Worm (Caenorhabditis elegans): ENCODE data around the gene F36D3.1.

The F36D3.1 gene

ce11 chrV:16458714-16459113 lies 40.4 kb upstream of the F36D3.1 start, which contains the start of gene str-15:
Gene str-15, minus strand, starts transcription at chrV:16458814.
- TF ChIP-seq lin-15B (tag; optimal IDR thresholded peaks at IDR 0.05), result no peak
- no peak for TF ChIP-seq C34B4.2 (tag; optimal IDR thresholded peaks at IDR 0.05)
- TF ChIP-seq egl-27 (tag; optimal IDR thresholded peaks at IDR 0.05), result no peak
- TF ChIP-seq efl-1 (optimal IDR thresholded peaks at IDR 0.05), result no peak
- no peak for TF ChIP-seq efl-1 (GFP tag; optimal IDR thresholded peaks at IDR 0.05 in 1 of 2)
- TF ChIP-seq vab-15 (tag; optimal IDR thresholded peaks at IDR 0.05), result no peak
- TF ChIP-seq F16B12.6 (tag; optimal IDR thresholded peaks at IDR 0.05), result no peak
- TF ChIP-seq ceh-8 (GFP tag; optimal IDR thresholded peaks at IDR 0.05), result no peak
- no peak for TF ChIP-seq nhr-28 (tag; optimal IDR thresholded peaks at IDR 0.05)
- no peak for TF ChIP-seq C04F5.9 (tag; optimal IDR thresholded peaks at IDR 0.05)
- no peak for TF ChIP-seq nhr-19 (GFP tag; conservative IDR thresholded peaks at IDR 0.05)
- TF ChIP-seq nhr-76 (tag; optimal IDR thresholded peaks at IDR 0.05), result no peak

ce11 chrV:16459377-16459776 lies 39.8 kb upstream of the F36D3.1 start:
- TF ChIP-seq sptf-1 (tag; optimal IDR thresholded peaks at IDR 0.05), result no peak
- no peak for TF ChIP-seq unc-98 (GFP tag; IDR thresholded peaks at IDR 0.05)
- no peak for TF ChIP-seq nhr-47 (tag; optimal IDR thresholded peaks at IDR 0.05)
- TF ChIP-seq zag-1 (tag; optimal IDR thresholded peaks at IDR 0.05), result no peak
- no peak for TF ChIP-seq sox-4 (tag; optimal IDR thresholded peaks at IDR 0.05)
- no peak for TF ChIP-seq skn-1 (tag; optimal IDR thresholded peaks at IDR 0.05)
- TF ChIP-seq ztf-11 (tag; optimal IDR thresholded peaks at IDR 0.05), result no peak
- no peak for TF ChIP-seq blmp-1 (tag; optimal IDR thresholded peaks at IDR 0.05)
- no peak for TF ChIP-seq snpc-4 (tag; optimal IDR thresholded peaks at IDR 0.05)
- TF ChIP-seq xbp-1 (tag; optimal IDR thresholded peaks at IDR 0.05), result no peak
- TF ChIP-seq C34B4.2 (tag; optimal IDR thresholded peaks at IDR 0.05), result no peak
- no peak for TF ChIP-seq dsc-1 (tag; optimal IDR thresholded peaks at IDR 0.05)
- no peak for TF ChIP-seq fkh-8 (tag; optimal IDR thresholded peaks at IDR 0.05)

ce11 chrV:16460866-16461265 lies 38.3 kb upstream of the F36D3.1 start, which contains the start of gene srh-142:
Gene srh-142, minus strand, starts transcription at chrV:16460966.
- TF ChIP-seq nhr-77 (tag; optimal IDR thresholded peaks at IDR 0.05) (no peak), tlp-1 (tag; optimal IDR thresholded peaks at IDR 0.05) (no peak), nhr-84 (tag; optimal IDR thresholded peaks at IDR 0.05) (no peak), rnt-1 (tag; optimal IDR thresholded peaks at IDR 0.05) (no peak), zip-4 (GFP tag; optimal IDR thresholded peaks at IDR 0.05) (no peak), efl-1 (optimal IDR thresholded peaks at IDR 0.05) (no peak), efl-1 (GFP tag; optimal IDR thresholded peaks at IDR 0.05 in 1 of 2) (no peak), mef-2 (tag; optimal IDR thresholded peaks at IDR 0.05) (no peak)

- TF ChIP-seq dpl-1 (GFP tag; optimal IDR thresholded peaks at IDR 0.05), result no peak
- no peak for TF ChIP-seq xbp-1 (tag; optimal IDR thresholded peaks at IDR 0.05)
- no peak for TF ChIP-seq hlh-4 (tag; optimal IDR thresholded peaks at IDR 0.05)
- TF ChIP-seq unc-30 (tag; optimal IDR thresholded peaks at IDR 0.05), result no peak
- no peak for TF ChIP-seq egl-27 (tag; optimal IDR thresholded peaks at IDR 0.05)
- no peak for TF ChIP-seq ztf-11 (tag; optimal IDR thresholded peaks at IDR 0.05)
Observed at ce11 chrV:16467840-16468239, 31.3 kb upstream of the F36D3.1 start, which contains the start of gene sru-44. Gene sru-44, minus strand, starts transcription at chrV:16467940.

- TF ChIP-seq aha-1 (tag; optimal IDR thresholded peaks at IDR 0.05), result no peak
- TF ChIP-seq ama-1 (optimal IDR thresholded peaks at IDR 0.05), result no peak
- TF ChIP-seq fkh-10 (GFP tag; optimal IDR thresholded peaks at IDR 0.05), result no peak
- TF ChIP-seq lin-39 (tag; optimal IDR thresholded peaks at IDR 0.05), result no peak
- TF ChIP-seq nhr-90 (tag; optimal IDR thresholded peaks at IDR 0.05; ENCODE audit: poor library complexity), result no peak
- TF ChIP-seq pqm-1 (tag; optimal IDR thresholded peaks at IDR 0.05), result no peak
- TF ChIP-seq nhr-77 (tag; optimal IDR thresholded peaks at IDR 0.05), result no peak
- TF ChIP-seq vab-15 (tag; optimal IDR thresholded peaks at IDR 0.05), result no peak
- TF ChIP-seq pag-3 (tag; optimal IDR thresholded peaks at IDR 0.05; ENCODE audit: borderline replicate concordance, insufficient read depth), result no peak
- TF ChIP-seq hlh-4 (tag; optimal IDR thresholded peaks at IDR 0.05), result no peak
- no peak for TF ChIP-seq nhr-11 (tag; optimal IDR thresholded peaks at IDR 0.05)
- no peak for TF ChIP-seq tbx-2 (tag; optimal IDR thresholded peaks at IDR 0.05)
- TF ChIP-seq efl-3 (GFP tag; optimal IDR thresholded peaks at IDR 0.05), result no peak
- no peak for TF ChIP-seq lin-35 (GFP tag; optimal IDR thresholded peaks at IDR 0.05)
- TF ChIP-seq ceh-82 (tag; optimal IDR thresholded peaks at IDR 0.05), result no peak
- no peak for TF ChIP-seq fos-1 (tag; optimal IDR thresholded peaks at IDR 0.05)
Observed at ce11 chrV:16470916-16471315, 28.2 kb upstream of the F36D3.1 start, which contains the start of gene srh-138. Gene srh-138, minus strand, starts transcription at chrV:16471016.
